Worm (Caenorhabditis elegans) whole organism, L1 larva: Measurements from ENCODE around the gene F38B7.11.

Experiments
- C04F5.9 ChIP-seq: sonication (generic microtip); optimal IDR thresholded peaks from 2 replicates; lab custom pipeline; 2016; ENCODE audit warnings: missing genetic modification characterization, missing compliant biosample characterization
- C34B4.2 ChIP-seq: sonication (generic microtip); optimal IDR thresholded peaks from 2 replicates; lab custom pipeline; 2017; ENCODE audit warnings: mild to moderate bottlenecking, missing genetic modification characterization, missing compliant biosample characterization
- F16B12.6 ChIP-seq: fragments of 150-350 bp; optimal IDR thresholded peaks from 2 replicates; lab custom pipeline; 2014; ENCODE audit warnings: missing biosample characterization, missing genetic modification characterization
- aha-1 ChIP-seq: fragments of 150-350 bp; optimal IDR thresholded peaks from 2 replicates; lab custom pipeline; 2014; ENCODE audit warnings: missing biosample characterization, missing genetic modification characterization
- aly-2 ChIP-seq: fragments of 150-350 bp; optimal IDR thresholded peaks from 2 replicates; lab custom pipeline; 2014; ENCODE audit warnings: missing biosample characterization, missing genetic modification characterization
- ama-1 ChIP-seq: fragments of 150-350 bp; optimal IDR thresholded peaks from 2 replicates; lab custom pipeline; 2014
- blmp-1 ChIP-seq: fragments of 150-350 bp; optimal IDR thresholded peaks from 2 replicates; lab custom pipeline; 2014; ENCODE audit warnings: missing biosample characterization, missing genetic modification characterization
- ceh-82 ChIP-seq, 3 experiments: fragments of 150-350 bp in 1 of 3; sonication (generic microtip) in 2 of 3; optimal IDR thresholded peaks; 2 replicates each; lab custom pipeline; 2014 to 2017; ENCODE audit warnings: missing biosample characterization in 3 of 3, missing genetic modification characterization in 3 of 3
- ceh-88 ChIP-seq: fragments of 200-800 bp; sonication (Bioruptor generic); IDR thresholded peaks from 2 replicates; pipeline ENCODE4 v1.3.6; 2022; ENCODE audit warnings: missing genetic modification characterization, missing compliant biosample characterization
- ces-1 ChIP-seq: fragments of 150-350 bp; optimal IDR thresholded peaks from 2 replicates; lab custom pipeline; 2014; ENCODE audit warnings: missing biosample characterization, missing genetic modification reagents, missing genetic modification characterization
- dsc-1 ChIP-seq: sonication (generic microtip); optimal IDR thresholded peaks from 2 replicates; lab custom pipeline; 2016; ENCODE audit warnings: mild to moderate bottlenecking, missing genetic modification characterization, missing compliant biosample characterization
- efl-1 ChIP-seq, 4 experiments: fragments of 150-350 bp; optimal IDR thresholded peaks in 3 of 4; peaks in 1 of 4; 1 replicate in 1 of 4; 2 replicates in 3 of 4; lab custom pipeline; 2014; ENCODE audit warnings: missing biosample characterization in 2 of 4, missing genetic modification characterization in 2 of 4, missing genetic modification reagents in 2 of 4
- egl-27 ChIP-seq, 2 experiments: fragments of 150-350 bp in 1 of 2; sonication (generic microtip); optimal IDR thresholded peaks; 3 replicates each; lab custom pipeline; 2017 to 2018; ENCODE audit warnings: missing biosample characterization in 2 of 2, missing genetic modification characterization in 2 of 2, missing genetic modification reagents in 2 of 2
- elt-3 ChIP-seq, 6 experiments: fragments of 150-350 bp in 1 of 6; sonication (generic microtip); optimal IDR thresholded peaks; 2 replicates each; lab custom pipeline; 2017 to 2018; ENCODE audit warnings: missing biosample characterization in 6 of 6, missing genetic modification characterization in 6 of 6, inconsistent platforms in 1 of 6
- fkh-10 ChIP-seq: sonication (generic microtip); optimal IDR thresholded peaks from 2 replicates; lab custom pipeline; 2017; ENCODE audit warnings: missing biosample characterization, missing genetic modification reagents, missing genetic modification characterization
- fkh-8 ChIP-seq: sonication (generic microtip); optimal IDR thresholded peaks from 2 replicates; lab custom pipeline; 2016; ENCODE audit warnings: mild to moderate bottlenecking, missing genetic modification characterization, missing compliant biosample characterization
- fos-1 ChIP-seq: fragments of 150-350 bp; optimal IDR thresholded peaks from 2 replicates; lab custom pipeline; 2014; ENCODE audit warnings: missing biosample characterization, missing genetic modification characterization
- grh-1 ChIP-seq: fragments of 200-800 bp; sonication (Bioruptor generic); IDR thresholded peaks from 2 replicates; pipeline ENCODE4 v1.3.6; 2022; ENCODE audit warnings: missing genetic modification reagents, missing genetic modification characterization, missing compliant biosample characterization
- hlh-17 ChIP-seq: fragments of 200-800 bp; sonication (Bioruptor generic); optimal IDR thresholded peaks from 2 replicates; lab custom pipeline; 2018; ENCODE audit warnings: missing genetic modification characterization, mild to moderate bottlenecking, missing compliant biosample characterization, moderate library complexity, borderline replicate concordance
- irx-1 ChIP-seq: sonication (generic microtip); optimal IDR thresholded peaks from 2 replicates; lab custom pipeline; 2016; ENCODE audit warnings: missing genetic modification characterization, missing compliant biosample characterization
- isw-1 ChIP-seq: fragments of 200-800 bp; sonication (Bioruptor generic); IDR thresholded peaks from 2 replicates; pipeline ENCODE4 v1.3.6; 2022; ENCODE audit warnings: missing genetic modification characterization, missing compliant biosample characterization
- lin-15B ChIP-seq: fragments of 150-350 bp; sonication (generic microtip); optimal IDR thresholded peaks from 3 replicates; lab custom pipeline; 2014; ENCODE audit warnings: missing biosample characterization, missing genetic modification characterization
- lin-35 ChIP-seq, 2 experiments: fragments of 150-350 bp; optimal IDR thresholded peaks; 2 replicates each; lab custom pipeline; 2014; ENCODE audit warnings: missing biosample characterization in 2 of 2, missing genetic modification characterization in 2 of 2, missing genetic modification reagents in 2 of 2
- lir-3 ChIP-seq: sonication (generic microtip); optimal IDR thresholded peaks from 2 replicates; lab custom pipeline; 2016; ENCODE audit warnings: mild to moderate bottlenecking, missing genetic modification characterization, moderate library complexity, missing compliant biosample characterization; ENCODE audit not compliant: poor library complexity
- mdl-1 ChIP-seq, 2 experiments: fragments of 150-350 bp; optimal IDR thresholded peaks; 2 replicates each; lab custom pipeline; 2014 to 2017; ENCODE audit warnings: missing biosample characterization in 2 of 2, missing genetic modification characterization in 2 of 2, inconsistent platforms in 1 of 2
- mef-2 ChIP-seq: fragments of 150-350 bp; optimal IDR thresholded peaks from 2 replicates; lab custom pipeline; 2014; ENCODE audit warnings: missing biosample characterization, missing genetic modification characterization
- nhr-12 ChIP-seq: sonication (generic microtip); optimal IDR thresholded peaks from 2 replicates; lab custom pipeline; 2017; ENCODE audit warnings: missing biosample characterization, missing genetic modification characterization
- nhr-19 ChIP-seq: fragments of 200-800 bp; sonication (Bioruptor generic); conservative IDR thresholded peaks from 2 replicates; pipeline ENCODE4 v1.3.6; 2022; ENCODE audit warnings: missing genetic modification characterization, missing compliant biosample characterization
- nhr-237 ChIP-seq: fragments of 150-350 bp; optimal IDR thresholded peaks from 2 replicates; lab custom pipeline; 2014; ENCODE audit warnings: missing biosample characterization, missing genetic modification characterization
- nhr-28 ChIP-seq: fragments of 150-350 bp; optimal IDR thresholded peaks from 2 replicates; lab custom pipeline; 2014; ENCODE audit warnings: missing biosample characterization, missing genetic modification characterization
- nhr-47 ChIP-seq: sonication (generic microtip); optimal IDR thresholded peaks from 2 replicates; lab custom pipeline; 2016; ENCODE audit warnings: mild to moderate bottlenecking, missing genetic modification characterization, moderate library complexity, missing compliant biosample characterization
- nhr-77 ChIP-seq: fragments of 150-350 bp; optimal IDR thresholded peaks from 2 replicates; lab custom pipeline; 2014; ENCODE audit warnings: missing biosample characterization, missing genetic modification characterization
- pag-3 ChIP-seq: sonication (generic microtip); optimal IDR thresholded peaks from 2 replicates; lab custom pipeline; 2017; ENCODE audit warnings: missing genetic modification characterization, mild to moderate bottlenecking, missing compliant biosample characterization, antibody characterized with exemption, borderline replicate concordance; ENCODE audit not compliant: insufficient read depth
- pax-3 ChIP-seq: fragments of 200-800 bp; sonication (Bioruptor generic); optimal IDR thresholded peaks from 2 replicates; lab custom pipeline; 2018; ENCODE audit warnings: mild to moderate bottlenecking, missing genetic modification characterization, moderate library complexity, missing compliant biosample characterization
- pqm-1 ChIP-seq: sonication (generic microtip); optimal IDR thresholded peaks from 3 replicates; lab custom pipeline; 2017; ENCODE audit warnings: missing biosample characterization, missing genetic modification characterization
- rnt-1 ChIP-seq: sonication (generic microtip); optimal IDR thresholded peaks from 2 replicates; lab custom pipeline; 2016; ENCODE audit warnings: mild to moderate bottlenecking, missing genetic modification characterization, moderate library complexity, missing compliant biosample characterization
- skn-1 ChIP-seq: fragments of 150-350 bp; optimal IDR thresholded peaks from 2 replicates; lab custom pipeline; 2014; ENCODE audit warnings: missing biosample characterization, missing genetic modification characterization
- snu-23 ChIP-seq: sonication (generic microtip); optimal IDR thresholded peaks from 2 replicates; lab custom pipeline; 2016; ENCODE audit warnings: missing genetic modification characterization, missing compliant biosample characterization
- sox-4 ChIP-seq: sonication (generic microtip); optimal IDR thresholded peaks from 2 replicates; lab custom pipeline; 2016; ENCODE audit warnings: missing genetic modification characterization, missing compliant biosample characterization
- sptf-1 ChIP-seq: fragments of 150-350 bp; optimal IDR thresholded peaks from 2 replicates; lab custom pipeline; 2014; ENCODE audit warnings: missing biosample characterization, missing genetic modification characterization
- sup-37 ChIP-seq: fragments of 200-800 bp; sonication (Bioruptor generic); optimal IDR thresholded peaks from 2 replicates; lab custom pipeline; 2018; ENCODE audit warnings: mild to moderate bottlenecking, missing genetic modification characterization, missing compliant biosample characterization
- tbx-2 ChIP-seq: sonication (generic microtip); optimal IDR thresholded peaks from 2 replicates; lab custom pipeline; 2016; ENCODE audit warnings: missing genetic modification characterization, missing compliant biosample characterization
- tlp-1 ChIP-seq: fragments of 150-350 bp; optimal IDR thresholded peaks from 2 replicates; lab custom pipeline; 2014; ENCODE audit warnings: missing biosample characterization, missing genetic modification characterization
- unc-30 ChIP-seq: sonication (generic microtip); optimal IDR thresholded peaks from 2 replicates; lab custom pipeline; 2017; ENCODE audit warnings: missing biosample characterization, missing genetic modification characterization
- unc-62 ChIP-seq: fragments of 150-350 bp; optimal IDR thresholded peaks from 2 replicates; lab custom pipeline; 2014; ENCODE audit warnings: missing biosample characterization, missing genetic modification reagents, missing genetic modification characterization
- unc-98 ChIP-seq: fragments of 200-800 bp; sonication (Bioruptor generic); IDR thresholded peaks from 2 replicates; pipeline ENCODE4 v1.3.6; 2022; ENCODE audit warnings: missing genetic modification characterization, missing compliant biosample characterization
- xbp-1 ChIP-seq: sonication (generic microtip); optimal IDR thresholded peaks from 2 replicates; lab custom pipeline; 2016; ENCODE audit warnings: missing genetic modification characterization, missing compliant biosample characterization
- zag-1 ChIP-seq: fragments of 150-350 bp; optimal IDR thresholded peaks from 2 replicates; lab custom pipeline; 2014; ENCODE audit warnings: missing biosample characterization, missing genetic modification characterization
- ztf-11 ChIP-seq, 2 experiments: sonication (generic microtip); optimal IDR thresholded peaks; 2 replicates each; lab custom pipeline; 2016 to 2017; ENCODE audit warnings: missing genetic modification characterization in 2 of 2, missing biosample characterization in 1 of 2, missing compliant biosample characterization in 1 of 2
- ztf-4 ChIP-seq: fragments of 150-350 bp; optimal IDR thresholded peaks from 2 replicates; lab custom pipeline; 2014; ENCODE audit warnings: missing biosample characterization, missing genetic modification characterization

Gene F38B7.11

ce11 chrV:11534495-11535189, 12.3 kb upstream of the F38B7.11 start (continued):
- TF ChIP-seq pag-3 (tag; lab: Kevin White, UChicago) (no peak), lin-15B (tag; lab: Kevin White, UChicago) (no peak), C04F5.9 (tag; lab: Kevin White, UChicago) (no peak), unc-98 (no peak), unc-62 (no peak), aly-2 (tag; lab: Kevin White, UChicago) (no peak), nhr-28 (tag; lab: Kevin White, UChicago) (no peak), F16B12.6 (tag; lab: Kevin White, UChicago) (no peak), pqm-1 (tag; lab: Kevin White, UChicago) (no peak), ztf-11 (tag; optimal IDR thresholded peaks at IDR 0.05; lab: Kevin White, UChicago) (no peak), lir-3 (tag; lab: Kevin White, UChicago) (no peak), snu-23 (GFP tag; lab: Kevin White, UChicago) (peak; percentile 37), sup-37 (no peak), zag-1 (no peak), aha-1 (tag; lab: Kevin White, UChicago) (no peak), nhr-19 (peak; percentile 14), unc-30 (tag; lab: Kevin White, UChicago) (no peak), ces-1 (no peak), nhr-12 (tag; lab: Kevin White, UChicago) (no peak), isw-1 (GFP tag; lab: Robert Waterston, UW) (no peak), skn-1 (no peak), xbp-1 (no peak), grh-1 (peak; percentile 10; the same call in 1 of the 2 replicates), nhr-77 (no peak), sptf-1 (tag; lab: Kevin White, UChicago) (no peak), efl-1 (optimal IDR thresholded peaks at IDR 0.05; lab: Kevin White, UChicago) (no peak), efl-1 (GFP tag; optimal IDR thresholded peaks at IDR 0.05 in 1 of 2; lab: Kevin White, UChicago) (peak in 1 of 2 experiments; percentile 78), rnt-1 (tag; lab: Kevin White, UChicago) (peak; percentile 48), elt-3 (tag; optimal IDR thresholded peaks at IDR 0.05; lab: Kevin White, UChicago) (peak in 5 of 6 experiments; percentile 64 to 90 (median 68)), tlp-1 (tag; lab: Kevin White, UChicago) (no peak), irx-1 (tag; lab: Kevin White, UChicago) (no peak), ceh-82 (tag; optimal IDR thresholded peaks at IDR 0.05; lab: Kevin White, UChicago) (no peak), nhr-237 (tag; lab: Kevin White, UChicago) (no peak), nhr-47 (tag; lab: Kevin White, UChicago) (no peak), lin-35 (GFP tag; optimal IDR thresholded peaks at IDR 0.05; lab: Kevin White, UChicago) (peak in 1 of 2 experiments; percentile 71), dsc-1 (tag; lab: Kevin White, UChicago) (no peak), C34B4.2 (tag; lab: Kevin White, UChicago) (no peak)

DNA sequence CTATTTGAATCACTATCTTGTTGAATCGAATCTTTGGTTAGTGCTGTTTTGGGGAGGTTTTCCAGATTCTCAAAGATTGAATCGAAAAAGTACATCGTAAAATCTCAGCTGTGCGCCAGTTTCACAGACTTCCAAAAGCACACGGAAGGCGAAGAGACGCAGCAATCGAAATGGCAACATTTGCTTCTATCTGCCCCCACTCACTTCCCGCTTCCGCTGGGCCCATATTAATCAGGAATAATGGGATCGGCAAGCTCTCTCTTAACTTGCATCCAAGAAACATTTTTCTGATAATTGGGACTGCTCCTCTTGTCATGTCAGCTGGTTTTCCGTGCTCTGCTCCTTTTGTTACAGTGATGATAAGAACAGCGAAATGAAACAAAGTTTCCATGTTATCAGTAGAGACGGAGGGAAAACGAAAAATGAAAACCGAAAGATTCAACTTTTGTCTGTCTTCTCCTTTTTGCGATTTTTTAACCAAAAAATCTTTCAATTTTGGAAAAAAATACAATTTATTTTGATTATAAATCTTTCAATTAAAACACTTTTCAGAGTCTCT, 11.3 kb upstream of the F38B7.11 start:
- no peak for TF ChIP-seq tbx-2 (tag; lab: Kevin White, UChicago)
- peak; percentile 11 for TF ChIP-seq snu-23 (GFP tag; lab: Kevin White, UChicago)
- TF ChIP-seq ceh-88 (GFP tag; lab: Robert Waterston, UW), result no peak
- peak; percentile 0 for TF ChIP-seq nhr-47 (tag; lab: Kevin White, UChicago)
- no peak for TF ChIP-seq fkh-10 (GFP tag; lab: Kevin White, UChicago)
- TF ChIP-seq ama-1 (lab: Kevin White, UChicago), result no peak
- TF ChIP-seq nhr-12 (tag; lab: Kevin White, UChicago), result no peak
- no peak for TF ChIP-seq sup-37
- no peak for TF ChIP-seq mdl-1 (tag; optimal IDR thresholded peaks at IDR 0.05; lab: Kevin White, UChicago)
- TF ChIP-seq ces-1, result no peak
- no peak for TF ChIP-seq tlp-1 (tag; lab: Kevin White, UChicago)
- TF ChIP-seq rnt-1 (tag; lab: Kevin White, UChicago), result peak; percentile 67
- no peak for TF ChIP-seq pag-3 (tag; lab: Kevin White, UChicago)
- peak; percentile 51 for TF ChIP-seq blmp-1 (tag; lab: Kevin White, UChicago)
- no peak for TF ChIP-seq F16B12.6 (tag; lab: Kevin White, UChicago)
- TF ChIP-seq mef-2 (tag; lab: Kevin White, UChicago), result no peak
- TF ChIP-seq egl-27 (tag; optimal IDR thresholded peaks at IDR 0.05; lab: Kevin White, UChicago), result no peak
- TF ChIP-seq hlh-17 (GFP tag; lab: Kevin White, UChicago), result no peak
- TF ChIP-seq aha-1 (tag; lab: Kevin White, UChicago), result no peak
- TF ChIP-seq elt-3 (tag; optimal IDR thresholded peaks at IDR 0.05; lab: Kevin White, UChicago), result no peak
- TF ChIP-seq fos-1 (tag; lab: Kevin White, UChicago), result no peak
- TF ChIP-seq fkh-8 (tag; lab: Kevin White, UChicago), result no peak
- no peak for TF ChIP-seq skn-1
- TF ChIP-seq ztf-4 (tag; lab: Kevin White, UChicago), result no peak
- no peak for TF ChIP-seq sox-4
- no peak for TF ChIP-seq pax-3 (tag; lab: Kevin White, UChicago)
